Fruit fly (Drosophila melanogaster) whole organism, wandering third instar larva: Measurements from ENCODE around the gene CG14109.

Experiments used
- Abd-B ChIP-seq: fragments of >200 bp; optimal IDR thresholded peaks from 2 replicates; lab custom pipeline; 2017; ENCODE audit warnings: missing biosample characterization, missing genetic modification characterization
- Mio ChIP-seq: sonication (Bioruptor generic); optimal IDR thresholded peaks from 2 replicates; lab custom pipeline; 2016; ENCODE audit warnings: missing biosample characterization, missing genetic modification characterization
- br ChIP-seq: fragments of 200-800 bp; sonication (Bioruptor generic); optimal IDR thresholded peaks from 2 replicates; lab custom pipeline; 2016; ENCODE audit warnings: missing biosample characterization, missing genetic modification characterization
- dl ChIP-seq, 2 experiments: fragments of 175-275, 200-275 bp in 1 of 2; fragments of 200-275 bp in 1 of 2; sonication (Bioruptor generic); optimal IDR thresholded peaks; lab custom pipeline; 2018; ENCODE audit warnings: mild to moderate bottlenecking in 2 of 2, missing biosample characterization in 2 of 2, missing genetic modification characterization in 2 of 2, moderate library complexity in 2 of 2; ENCODE audit not compliant: partially characterized antibody in 2 of 2, insufficient read depth in 1 of 2
- foxo ChIP-seq, 2 experiments: fragments of 200-800 bp; sonication (Bioruptor generic); optimal IDR thresholded peaks; 2 replicates in 1 of 2; 3 replicates in 1 of 2; lab custom pipeline; 2016 to 2017; ENCODE audit warnings: missing biosample characterization in 2 of 2, missing genetic modification characterization in 2 of 2
- fru ChIP-seq: fragments of 200-800 bp; sonication (Bioruptor generic); optimal IDR thresholded peaks from 3 replicates; lab custom pipeline; 2016; ENCODE audit warnings: missing biosample characterization, mild to moderate bottlenecking, missing genetic modification characterization
- psq ChIP-seq: fragments of 200-800 bp; sonication (Bioruptor generic); optimal IDR thresholded peaks from 3 replicates; lab custom pipeline; 2017; ENCODE audit warnings: missing biosample characterization, mild to moderate bottlenecking, missing genetic modification characterization, moderate library complexity
- sage ChIP-seq: fragments of 200-800 bp; sonication (Bioruptor generic); optimal IDR thresholded peaks from 2 replicates; lab custom pipeline; 2016; ENCODE audit warnings: missing biosample characterization, mild to moderate bottlenecking, missing genetic modification characterization
- tai ChIP-seq: sonication (Bioruptor generic); optimal IDR thresholded peaks from 2 replicates; lab custom pipeline; 2016; ENCODE audit warnings: missing biosample characterization, missing genetic modification characterization
- usp ChIP-seq: fragments of >200 bp; optimal IDR thresholded peaks from 2 replicates; lab custom pipeline; 2017; ENCODE audit warnings: missing biosample characterization, missing genetic modification characterization

DNA sequence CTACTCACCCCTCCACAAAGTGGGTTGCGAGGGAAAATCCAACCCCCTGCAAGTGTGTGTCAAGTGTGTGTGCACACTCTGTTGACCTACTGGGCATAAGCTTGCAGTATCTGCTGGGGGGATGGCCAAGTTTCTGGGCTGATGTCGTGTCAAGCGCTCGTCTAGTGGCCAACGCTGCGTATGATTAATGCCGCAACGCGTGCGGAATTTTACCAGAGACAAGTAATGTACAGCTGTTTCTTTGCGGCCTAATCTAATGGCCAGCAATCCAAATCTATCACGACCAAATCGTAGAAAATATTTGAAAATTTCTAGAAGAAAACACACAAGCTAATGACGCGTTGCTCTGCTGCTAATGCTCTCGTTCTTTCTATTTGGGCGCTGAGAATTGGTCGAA lies 38.5 kb downstream of the CG14109 start:
- TF ChIP-seq sage (GFP tag; lab: Kevin White, UChicago) (no peak), Abd-B (GFP tag; lab: Kevin White, UChicago) (no peak), dl (GFP tag; optimal IDR thresholded peaks at IDR 0.05; lab: Kevin White, UChicago; ENCODE audit: insufficient read depth in 1 of 2, partially characterized antibody in 2 of 2) (no peak), br (no peak), usp (GFP tag; lab: Kevin White, UChicago) (no peak), fru (GFP tag; lab: Kevin White, UChicago) (no peak), tai (GFP tag; lab: Kevin White, UChicago) (no peak), psq (GFP tag; lab: Kevin White, UChicago) (no peak), foxo (GFP tag; optimal IDR thresholded peaks at IDR 0.05; lab: Kevin White, UChicago) (no peak), Mio (no peak)
